Fruit fly (Drosophila melanogaster): Measurements from ENCODE around the gene Hcs.

Hcs gene

DNA sequence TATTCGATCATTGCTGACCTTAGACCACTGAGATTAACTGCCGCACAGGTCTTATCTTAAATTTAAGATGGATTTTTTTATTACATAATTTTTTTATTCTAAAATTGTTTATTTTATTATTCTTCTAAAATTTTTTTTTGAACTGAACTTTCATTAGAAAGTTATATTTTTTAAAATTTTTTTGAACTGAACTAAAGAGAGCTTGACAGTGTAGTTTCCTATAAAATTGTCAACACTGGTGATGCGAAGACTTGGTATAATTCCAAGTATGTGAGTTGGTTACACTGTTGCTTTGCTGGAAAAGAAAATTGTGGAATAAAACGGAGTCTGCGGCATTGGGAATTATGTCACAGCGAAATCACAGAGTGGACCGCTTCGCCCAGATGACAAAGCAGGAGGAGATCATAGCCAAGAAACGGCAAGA is 10.6 kb downstream of the Hcs start, which contains the start of gene CG31550 (continued):
- no peak for TF ChIP-seq pita (GFP tag; optimal IDR thresholded peaks at IDR 0.05)
- peak; percentile 38 for TF ChIP-seq CG7271 (tag; optimal IDR thresholded peaks at IDR 0.05)
- TF ChIP-seq sob (GFP tag; IDR thresholded peaks at IDR 0.05): peak; percentile 84
- TF ChIP-seq CG17186 (GFP tag; optimal IDR thresholded peaks at IDR 0.05): no peak
- no peak for TF ChIP-seq yki (optimal IDR thresholded peaks at IDR 0.05)
- TF ChIP-seq Oli (tag; optimal IDR thresholded peaks at IDR 0.05): peak; percentile 43
- peak; percentile 25 for TF ChIP-seq Bteb2 (GFP tag; optimal IDR thresholded peaks at IDR 0.05)

DNA sequence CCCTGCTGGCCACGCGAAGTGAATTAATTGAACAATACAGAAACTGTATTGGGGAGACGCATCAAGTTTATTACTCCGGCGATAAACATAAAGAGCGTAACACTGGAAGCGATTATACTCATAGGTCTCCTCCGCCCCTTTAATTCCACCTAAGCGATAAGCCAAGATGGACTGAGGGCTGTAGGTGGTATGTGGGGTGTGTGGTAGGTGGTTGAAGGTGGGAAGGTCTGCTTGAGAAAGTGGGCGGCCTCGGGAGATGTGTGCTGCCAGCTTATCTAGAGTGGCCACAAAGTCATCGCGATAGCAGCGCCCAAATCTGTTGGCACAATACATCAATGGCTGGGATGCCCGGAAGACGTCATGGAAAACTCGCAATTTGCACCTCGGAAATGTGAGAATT is 22.9 kb downstream of the Hcs start:
- TF ChIP-seq pzg (GFP tag; optimal IDR thresholded peaks at IDR 0.05) (no peak), gcm (GFP tag; optimal IDR thresholded peaks at IDR 0.05) (no peak), org-1 (GFP tag; optimal IDR thresholded peaks at IDR 0.05) (no peak), Dbx (GFP tag; IDR thresholded peaks at IDR 0.05) (0 out of 3 replicates have a peak, but pooled peaks have one; percentile 5), CG12219 (GFP tag; optimal IDR thresholded peaks at IDR 0.05) (no peak), CG6654 (GFP tag; optimal IDR thresholded peaks at IDR 0.05) (no peak), H15 (GFP tag; IDR thresholded peaks at IDR 0.05) (no peak), CG15479 (GFP tag; optimal IDR thresholded peaks at IDR 0.05) (no peak), Hey (tag; optimal IDR thresholded peaks at IDR 0.05) (peak; percentile 64), sug (tag; optimal IDR thresholded peaks at IDR 0.05) (peak; percentile 85), dpn (GFP tag; optimal IDR thresholded peaks at IDR 0.05) (no peak), pan (optimal IDR thresholded peaks at IDR 0.05) (no peak), pan (GFP tag; optimal IDR thresholded peaks at IDR 0.05 in 1 of 2, IDR thresholded peaks at IDR 0.05 in 1 of 2) (peak in 1 of 2 experiments; percentile 10), Hr78 (GFP tag; optimal IDR thresholded peaks at IDR 0.05) (peak in 1 of 2 experiments; percentile 8), CG18599 (GFP tag; optimal IDR thresholded peaks at IDR 0.05) (peak; percentile 12), grau (tag; optimal IDR thresholded peaks at IDR 0.05) (no peak), slou (GFP tag; optimal IDR thresholded peaks at IDR 0.05) (no peak), chinmo (GFP tag; IDR thresholded peaks at IDR 0.05; ENCODE audit: partially characterized antibody) (0 out of 4 replicates have a peak, but pooled peaks have one; percentile 11), lab (GFP tag; optimal IDR thresholded peaks at IDR 0.05) (peak; percentile 43), CG34376 (GFP tag; optimal IDR thresholded peaks at IDR 0.05) (peak; percentile 36), mirr (GFP tag; optimal IDR thresholded peaks at IDR 0.05) (peak; percentile 52), exex (tag; optimal IDR thresholded peaks at IDR 0.05) (peak; percentile 83), p53 (GFP tag; optimal IDR thresholded peaks at IDR 0.05) (no peak), CG11247 (GFP tag; IDR thresholded peaks at IDR 0.05) (peak; percentile 13; the same call in 1 of the 2 replicates), CG10462 (GFP tag; optimal IDR thresholded peaks at IDR 0.05) (no peak), Pdp1 (GFP tag; optimal IDR thresholded peaks at IDR 0.05) (peak in 1 of 2 experiments; percentile 9), so (GFP tag; IDR thresholded peaks at IDR 0.05) (0 out of 3 replicates have a peak, but pooled peaks have one; percentile 43), ftz-f1 (GFP tag; optimal IDR thresholded peaks at IDR 0.05) (peak; percentile 56), sd (tag; optimal IDR thresholded peaks at IDR 0.05) (peak; percentile 34), ind (GFP tag; optimal IDR thresholded peaks at IDR 0.05) (no peak), bowl (GFP tag; IDR thresholded peaks at IDR 0.05) (peak; percentile 34; the same call in 1 of the 2 replicates), lilli (GFP tag; optimal IDR thresholded peaks at IDR 0.05) (no peak), CG10543 (GFP tag; optimal IDR thresholded peaks at IDR 0.05) (peak; percentile 5), GATAe (GFP tag; conservative IDR thresholded peaks at IDR 0.05) (peak; percentile 41; the same call in 1 of the 2 replicates), bbx (GFP tag; IDR thresholded peaks at IDR 0.05; ENCODE audit: partially characterized antibody) (0 out of 2 replicates have a peak, but pooled peaks have one; percentile 16), grn (GFP tag; optimal IDR thresholded peaks at IDR 0.05) (peak; percentile 71), cwo (GFP tag; optimal IDR thresholded peaks at IDR 0.05) (peak; percentile 31), crol (GFP tag; IDR thresholded peaks at IDR 0.05) (peak; percentile 79), CG33213 (GFP tag; optimal IDR thresholded peaks at IDR 0.05) (no peak), CG9797 (GFP tag; optimal IDR thresholded peaks at IDR 0.05) (no peak), CG12769 (tag; optimal IDR thresholded peaks at IDR 0.05) (peak; percentile 47)

All from whole organism, embryonic.